Worm (Caenorhabditis elegans): ENCODE results near the gene C01G6.4.

- no peak for TF ChIP-seq aptf-2 (GFP tag; conservative IDR thresholded peaks at IDR 0.05)
- no peak for TF ChIP-seq dpl-1 (GFP tag; optimal IDR thresholded peaks at IDR 0.05)
- no peak for TF ChIP-seq ama-1 (optimal IDR thresholded peaks at IDR 0.05)
- TF ChIP-seq ama-1 (GFP tag; optimal IDR thresholded peaks at IDR 0.05) = no peak
- TF ChIP-seq snpc-4 (GFP tag; optimal IDR thresholded peaks at IDR 0.05) = no peak
- no peak for TF ChIP-seq snpc-4 (tag; optimal IDR thresholded peaks at IDR 0.05)
- TF ChIP-seq nhr-120 (GFP tag; IDR thresholded peaks at IDR 0.05) = no peak
- TF ChIP-seq unc-62 (GFP tag; optimal IDR thresholded peaks at IDR 0.05) = no peak
Measured at ce11 chrII:9316801-9317200, 44.0 kb upstream of the C01G6.4 start.
